Fruit fly (Drosophila melanogaster) S2 (cell line): ENCODE data around the gene CG6431.

Experiments
- CG8478 ChIP-seq: fragments of >200 bp; optimal IDR thresholded peaks from 2 replicates; lab custom pipeline; 2018
- CTCF ChIP-seq, 2 experiments: fragments of >200 bp; optimal IDR thresholded peaks; 2 replicates each; lab custom pipeline; 2018

- TF ChIP-seq CG8478 (lab: Kevin White, UChicago) (no peak), CTCF (optimal IDR thresholded peaks at IDR 0.05; lab: Kevin White, UChicago) (no peak)
Observed at dm6 chr2L:10708089-10708488, 15.9 kb upstream of the CG6431 start.
